Worm (Caenorhabditis elegans): ENCODE data around the gene R07C12.1.
"Not testable (repeated sequence)": the region's sequence is repeated elsewhere in the genome, so short reads cannot be mapped to it uniquely, and the experiment has no call there.

The R07C12.1 gene

DNA sequence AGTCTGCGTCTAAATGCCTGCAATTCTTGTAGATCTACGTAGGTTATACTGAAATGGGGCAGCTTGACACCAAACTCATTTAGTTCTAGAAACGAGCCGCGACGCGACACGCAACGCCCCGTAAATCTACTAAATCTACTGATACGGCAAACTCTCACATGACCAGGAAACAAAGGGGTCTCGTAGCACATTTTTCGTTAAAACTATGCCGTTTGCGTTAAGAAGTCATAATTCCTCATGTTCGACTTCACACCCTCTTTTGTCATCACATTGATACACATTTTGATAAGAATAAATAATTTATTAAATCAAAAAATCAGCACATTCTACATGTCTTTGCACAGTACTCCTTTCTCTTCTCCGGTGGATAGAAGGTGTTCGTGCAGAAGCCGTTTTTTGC, 31.2 kb upstream of the R07C12.1 start:
- TF ChIP-seq fax-1 (tag; optimal IDR thresholded peaks at IDR 0.05) (no peak), ceh-34 (tag; optimal IDR thresholded peaks at IDR 0.05) (no peak), madf-2 (tag; optimal IDR thresholded peaks at IDR 0.05) (no peak), npax-4 (tag; optimal IDR thresholded peaks at IDR 0.05) (no peak), elt-4 (tag; optimal IDR thresholded peaks at IDR 0.05) (no peak), tbx-2 (tag; optimal IDR thresholded peaks at IDR 0.05) (no peak), gmeb-2 (tag; optimal IDR thresholded peaks at IDR 0.05) (no peak), syd-9 (tag; optimal IDR thresholded peaks at IDR 0.05) (no peak), hlh-6 (tag; optimal IDR thresholded peaks at IDR 0.05) (no peak), zip-5 (tag; optimal IDR thresholded peaks at IDR 0.05) (no peak), pros-1 (tag; optimal IDR thresholded peaks at IDR 0.05) (no peak), ceh-14 (tag; optimal IDR thresholded peaks at IDR 0.05) (no peak), unc-3 (GFP tag; conservative IDR thresholded peaks at IDR 0.05) (no peak), unc-3 (tag; optimal IDR thresholded peaks at IDR 0.05) (no peak)

DNA sequence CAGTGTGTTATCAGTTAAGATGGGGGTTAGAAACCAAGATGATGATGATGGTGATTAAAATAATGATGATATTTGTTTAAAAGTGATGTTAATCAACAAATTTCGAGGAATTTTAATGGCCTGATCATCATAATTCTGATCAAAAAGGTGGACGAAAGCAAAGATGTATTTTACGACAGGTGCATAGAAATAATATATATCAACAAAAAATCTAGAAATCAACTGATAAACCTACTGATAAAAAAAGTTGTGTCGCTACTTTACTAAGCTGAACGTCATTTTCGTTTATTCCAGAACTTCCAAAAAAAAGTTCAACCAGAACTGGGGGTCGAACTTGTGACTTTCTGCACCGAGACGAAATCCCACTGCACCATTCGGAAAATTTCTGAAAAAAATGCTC, 29.2 kb upstream of the R07C12.1 start, which contains the start of gene mul-1:
TSS of gene mul-1 (minus strand) at position 84 of the 400 bp plus-strand sequence.
- TF ChIP-seq odd-2 (tag; optimal IDR thresholded peaks at IDR 0.05): no peak
- TF ChIP-seq ceh-22 (tag; optimal IDR thresholded peaks at IDR 0.05): no peak
- TF ChIP-seq hlh-8 (tag; optimal IDR thresholded peaks at IDR 0.05): no peak
- TF ChIP-seq pag-3 (tag; optimal IDR thresholded peaks at IDR 0.05; ENCODE audit: borderline replicate concordance): no peak
- no peak for TF ChIP-seq K09A11.1 (tag; optimal IDR thresholded peaks at IDR 0.05; ENCODE audit: insufficient read depth)
- no peak for TF ChIP-seq K02D7.2 (tag; optimal IDR thresholded peaks at IDR 0.05)
- TF ChIP-seq unc-3 (GFP tag; conservative IDR thresholded peaks at IDR 0.05): no peak
- no peak for TF ChIP-seq unc-3 (tag; optimal IDR thresholded peaks at IDR 0.05)
- TF ChIP-seq Y22D7AL.16 (tag; optimal IDR thresholded peaks at IDR 0.05): no peak
- TF ChIP-seq C38D4.7 (GFP tag; optimal IDR thresholded peaks at IDR 0.05): no peak
- no peak for TF ChIP-seq F13H6.1 (tag; optimal IDR thresholded peaks at IDR 0.05)
- no peak for TF ChIP-seq ceh-14 (tag; optimal IDR thresholded peaks at IDR 0.05)
- no peak for TF ChIP-seq elt-2 (tag; optimal IDR thresholded peaks at IDR 0.05)
- no peak for TF ChIP-seq ceh-45 (GFP tag; IDR thresholded peaks at IDR 0.05)
- no peak for TF ChIP-seq ceh-34 (tag; optimal IDR thresholded peaks at IDR 0.05)
- no peak for TF ChIP-seq ama-1 (optimal IDR thresholded peaks at IDR 0.05)
- no peak for TF ChIP-seq nhr-232 (tag; optimal IDR thresholded peaks at IDR 0.05)
- TF ChIP-seq pros-1 (tag; optimal IDR thresholded peaks at IDR 0.05): no peak
- TF ChIP-seq dve-1 (tag; optimal IDR thresholded peaks at IDR 0.05): no peak
- TF ChIP-seq elt-4 (tag; optimal IDR thresholded peaks at IDR 0.05): no peak

DNA sequence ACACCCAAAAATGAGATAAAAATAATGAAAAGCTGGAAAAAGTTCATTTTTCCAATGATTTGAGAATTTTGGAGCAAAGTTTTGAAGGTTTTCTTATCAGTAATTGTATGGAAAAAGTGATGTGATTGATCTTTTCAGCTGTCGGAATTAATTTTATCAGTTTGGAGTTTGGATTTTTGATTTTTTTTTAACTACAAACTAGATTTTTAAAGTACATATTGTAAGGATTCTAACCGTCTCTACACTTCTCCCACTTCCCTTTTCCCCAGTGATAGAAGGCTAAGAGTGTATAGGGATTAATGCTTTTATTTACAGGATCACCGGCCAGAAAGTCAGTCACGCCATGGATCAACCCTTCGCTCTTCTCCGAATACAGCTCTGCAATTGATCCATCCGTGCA, 26.6 kb upstream of the R07C12.1 start, which contains the start of gene F49F1.7:
TSS of gene F49F1.7 (minus strand) at position 101 of the 400 bp plus-strand sequence.
- not testable (repeated sequence) for TF ChIP-seq K09A11.1 (tag; optimal IDR thresholded peaks at IDR 0.05; ENCODE audit: insufficient read depth); ets-4 (tag; optimal IDR thresholded peaks at IDR 0.05); sdc-2 (tag; optimal IDR thresholded peaks at IDR 0.05)

DNA sequence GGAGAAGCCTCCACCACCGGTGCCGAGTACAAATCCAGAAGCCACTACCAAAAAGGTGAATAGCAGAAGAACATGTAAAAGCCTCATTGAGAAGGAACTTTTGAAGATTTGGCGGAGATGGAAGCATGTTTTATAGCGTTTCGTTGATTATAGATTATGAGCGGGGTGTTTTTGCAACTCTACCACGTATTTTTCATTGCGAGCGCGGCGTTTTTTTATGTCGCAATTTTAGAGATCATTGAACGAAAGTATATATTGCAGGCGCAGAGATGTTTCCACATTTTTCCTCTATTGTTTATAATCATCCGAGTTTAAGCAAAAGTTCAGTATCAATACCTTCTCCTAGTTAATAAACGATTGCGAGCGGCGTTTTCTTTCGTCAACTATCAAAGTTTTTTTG, 16.5 kb upstream of the R07C12.1 start, which contains the start of gene F49F1.17:
TSS of gene F49F1.17 (minus strand) at position 101 of the 400 bp plus-strand sequence.
- TF ChIP-seq eyg-1 (tag; optimal IDR thresholded peaks at IDR 0.05): no peak
- no peak for TF ChIP-seq Y22D7AL.16 (tag; optimal IDR thresholded peaks at IDR 0.05)
- no peak for TF ChIP-seq pat-9 (tag; optimal IDR thresholded peaks at IDR 0.05)
- no peak for TF ChIP-seq ceh-34 (tag; optimal IDR thresholded peaks at IDR 0.05)
- TF ChIP-seq ceh-22 (tag; optimal IDR thresholded peaks at IDR 0.05): no peak
- TF ChIP-seq unc-3 (GFP tag; conservative IDR thresholded peaks at IDR 0.05): no peak
- no peak for TF ChIP-seq unc-3 (tag; optimal IDR thresholded peaks at IDR 0.05)
- no peak for TF ChIP-seq ceh-45 (GFP tag; IDR thresholded peaks at IDR 0.05)
- no peak for TF ChIP-seq ceh-6 (GFP tag; optimal IDR thresholded peaks at IDR 0.05)
- no peak for TF ChIP-seq che-1 (tag; optimal IDR thresholded peaks at IDR 0.05)
- TF ChIP-seq pqm-1 (tag; optimal IDR thresholded peaks at IDR 0.05): no peak
- TF ChIP-seq K02D7.2 (tag; optimal IDR thresholded peaks at IDR 0.05): no peak
- no peak for TF ChIP-seq fkh-10 (GFP tag; optimal IDR thresholded peaks at IDR 0.05)

Data from whole organism, late embryonic.